Fruit fly (Drosophila melanogaster): ENCODE data around the gene CG5391.
A peak's percentile ranks its signal among the peaks of the same experiment; 100 is the strongest.

CG5391 gene

DNA sequence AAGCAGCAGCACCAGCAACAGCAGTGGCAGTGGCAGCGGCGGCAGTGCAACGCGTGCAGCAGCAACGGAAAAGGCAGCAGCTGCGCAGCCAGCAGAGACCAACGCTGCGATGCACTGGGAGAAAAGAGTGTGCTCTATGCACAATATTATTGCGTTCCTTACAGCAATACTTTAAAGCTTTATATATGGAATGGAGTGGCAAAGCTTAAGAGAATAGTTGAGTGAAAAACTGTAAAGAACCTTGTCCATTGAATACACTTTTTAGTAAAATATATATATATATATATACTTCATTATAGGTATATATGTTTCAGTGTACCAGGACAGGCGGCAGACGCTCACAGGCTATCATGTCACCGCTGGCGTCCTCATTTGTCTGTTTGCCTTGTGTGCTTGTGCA lies 9.2 kb downstream of the CG5391 start (continued):
- TF ChIP-seq scrt (GFP tag; optimal IDR thresholded peaks at IDR 0.05) = no peak
- TF ChIP-seq h (optimal IDR thresholded peaks at IDR 0.05) = no peak
- TF ChIP-seq CG16813 (GFP tag; IDR thresholded peaks at IDR 0.05; ENCODE audit: partially characterized antibody) = no peak
- 0 out of 2 replicates have a peak, but pooled peaks have one; percentile 27 for TF ChIP-seq CG10959 (GFP tag; IDR thresholded peaks at IDR 0.05)
- TF ChIP-seq ems (GFP tag; optimal IDR thresholded peaks at IDR 0.05) = no peak
- TF ChIP-seq Eip74EF (GFP tag; optimal IDR thresholded peaks at IDR 0.05) = no peak
- peak; percentile 34 for TF ChIP-seq nmo (GFP tag; optimal IDR thresholded peaks at IDR 0.05)
- TF ChIP-seq Hand (GFP tag; optimal IDR thresholded peaks at IDR 0.05) = no peak
- no peak for TF ChIP-seq Ptx1 (GFP tag; IDR thresholded peaks at IDR 0.05)
- TF ChIP-seq CG2875 (GFP tag; optimal IDR thresholded peaks at IDR 0.05) = peak; percentile 37
- TF ChIP-seq ap (GFP tag; IDR thresholded peaks at IDR 0.05) = no peak
- no peak for TF ChIP-seq cato (GFP tag; optimal IDR thresholded peaks at IDR 0.05; ENCODE audit: borderline replicate concordance)
- no peak for TF ChIP-seq Nf-YB (GFP tag; optimal IDR thresholded peaks at IDR 0.05)
- TF ChIP-seq D19B (GFP tag; optimal IDR thresholded peaks at IDR 0.05) = no peak
- TF ChIP-seq al (GFP tag; IDR thresholded peaks at IDR 0.05) = no peak
- TF ChIP-seq CG8478 (optimal IDR thresholded peaks at IDR 0.05) = no peak
- TF ChIP-seq Hsf (GFP tag; optimal IDR thresholded peaks at IDR 0.05) = no peak
- no peak for TF ChIP-seq CG3163 (GFP tag; optimal IDR thresholded peaks at IDR 0.05)
- TF ChIP-seq CG32772 (GFP tag; IDR thresholded peaks at IDR 0.05) = 0 out of 2 replicates have a peak, but pooled peaks have one; percentile 5
- TF ChIP-seq Dll (GFP tag; IDR thresholded peaks at IDR 0.05; ENCODE audit: partially characterized antibody) = no peak
- no peak for TF ChIP-seq caup (GFP tag; optimal IDR thresholded peaks at IDR 0.05; ENCODE audit: severe bottlenecking)
- no peak for TF ChIP-seq Pdp1 (GFP tag; optimal IDR thresholded peaks at IDR 0.05)
- TF ChIP-seq gcm (GFP tag; optimal IDR thresholded peaks at IDR 0.05) = no peak
- no peak for TF ChIP-seq CG11085 (GFP tag; IDR thresholded peaks at IDR 0.05)
- no peak for TF ChIP-seq Vsx1 (GFP tag; optimal IDR thresholded peaks at IDR 0.05)
- TF ChIP-seq Six4 (GFP tag; optimal IDR thresholded peaks at IDR 0.05) = no peak
- no peak for TF ChIP-seq CG6683 (GFP tag; optimal IDR thresholded peaks at IDR 0.05)
- TF ChIP-seq CG13424 (tag; optimal IDR thresholded peaks at IDR 0.05) = no peak
- no peak for TF ChIP-seq CG14050 (GFP tag; IDR thresholded peaks at IDR 0.05)
- TF ChIP-seq Abd-B (GFP tag; optimal IDR thresholded peaks at IDR 0.05) = no peak
- no peak for TF ChIP-seq D (optimal IDR thresholded peaks at IDR 0.05)
- peak; percentile 25 for TF ChIP-seq D (GFP tag; optimal IDR thresholded peaks at IDR 0.05)
- no peak for TF ChIP-seq pb (GFP tag; optimal IDR thresholded peaks at IDR 0.05)
- no peak for TF ChIP-seq rib (GFP tag; IDR thresholded peaks at IDR 0.05)
- TF ChIP-seq seq (GFP tag; IDR thresholded peaks at IDR 0.05) = no peak
- TF ChIP-seq nom (GFP tag; optimal IDR thresholded peaks at IDR 0.05) = no peak
- TF ChIP-seq hth (optimal IDR thresholded peaks at IDR 0.05) = no peak
- no peak for TF ChIP-seq CG4360 (GFP tag; IDR thresholded peaks at IDR 0.05)
- TF ChIP-seq sc (optimal IDR thresholded peaks at IDR 0.05) = no peak
- TF ChIP-seq sc (GFP tag; optimal IDR thresholded peaks at IDR 0.05) = no peak
- TF ChIP-seq B-H2 (GFP tag; optimal IDR thresholded peaks at IDR 0.05) = no peak
- TF ChIP-seq phol (tag; optimal IDR thresholded peaks at IDR 0.05) = peak; percentile 42
- TF ChIP-seq z (GFP tag; IDR thresholded peaks at IDR 0.05) = no peak
- TF ChIP-seq CG15073 (GFP tag; optimal IDR thresholded peaks at IDR 0.05) = no peak
- no peak for TF ChIP-seq CG16863 (GFP tag; optimal IDR thresholded peaks at IDR 0.05)
- TF ChIP-seq CG9932 (GFP tag; IDR thresholded peaks at IDR 0.05) = no peak
- TF ChIP-seq CG9609 (GFP tag; optimal IDR thresholded peaks at IDR 0.05) = no peak
- no peak for TF ChIP-seq Fer2 (tag; optimal IDR thresholded peaks at IDR 0.05)
- no peak for TF ChIP-seq CG1529 (GFP tag; optimal IDR thresholded peaks at IDR 0.05)
- TF ChIP-seq dmrt11E (tag; optimal IDR thresholded peaks at IDR 0.05) = peak; percentile 53
- TF ChIP-seq repo (GFP tag; optimal IDR thresholded peaks at IDR 0.05) = no peak
- no peak for TF ChIP-seq sd (tag; optimal IDR thresholded peaks at IDR 0.05)

Measured in whole organism, embryonic.